Fruit fly (Drosophila melanogaster) whole organism, embryonic: ENCODE results near the gene CG10348.

Experiments
- Aef1 ChIP-seq: fragments of 200-800 bp; sonication (Bioruptor generic); IDR thresholded peaks from 3 replicates; pipeline ENCODE4 v1.3.6; 2022; ENCODE audit warnings: missing biosample characterization, missing genetic modification characterization
- CG10321 ChIP-seq: fragments of 200-800 bp; sonication (Bioruptor generic); IDR thresholded peaks from 2 replicates; pipeline ENCODE4 v1.3.6; 2022; ENCODE audit warnings: missing biosample characterization, missing genetic modification characterization
- CG10543 ChIP-seq: fragments of 200-800 bp; sonication (Bioruptor generic); optimal IDR thresholded peaks from 3 replicates; lab custom pipeline; 2017; ENCODE audit warnings: missing biosample characterization, mild to moderate bottlenecking, missing genetic modification characterization, moderate library complexity
- CG11504 ChIP-seq: fragments of 200-800 bp; sonication (Bioruptor generic); optimal IDR thresholded peaks from 3 replicates; lab custom pipeline; 2019; ENCODE audit warnings: missing biosample characterization, mild to moderate bottlenecking, missing genetic modification characterization, moderate library complexity
- CG13287 ChIP-seq: fragments of 200-800 bp; sonication (Bioruptor generic); IDR thresholded peaks from 2 replicates; pipeline ENCODE4 v1.3.6; 2022; ENCODE audit warnings: missing biosample characterization, missing genetic modification characterization; ENCODE audit not compliant: partially characterized antibody
- CG13775 ChIP-seq: fragments of 200-800 bp; sonication (Bioruptor generic); optimal IDR thresholded peaks from 3 replicates; lab custom pipeline; 2017; ENCODE audit warnings: missing biosample characterization, mild to moderate bottlenecking, missing genetic modification characterization
- CG13894 ChIP-seq: fragments of 200-800 bp; sonication (Bioruptor generic); optimal IDR thresholded peaks from 3 replicates; lab custom pipeline; 2018; ENCODE audit warnings: missing biosample characterization, mild to moderate bottlenecking, missing genetic modification characterization, moderate library complexity
- CG15269 ChIP-seq: fragments of 200-800 bp; sonication (Bioruptor generic); optimal IDR thresholded peaks from 2 replicates; lab custom pipeline; 2018; ENCODE audit warnings: missing biosample characterization, mild to moderate bottlenecking, missing genetic modification characterization, moderate library complexity
- CG15514 ChIP-seq: fragments of 200-800 bp; sonication (Bioruptor generic); optimal IDR thresholded peaks from 3 replicates; lab custom pipeline; 2017; ENCODE audit warnings: missing biosample characterization, missing genetic modification characterization, mild to moderate bottlenecking, moderate library complexity, missing genetic modification reagents
- CG2678 ChIP-seq: fragments of 200-800 bp; sonication (Bioruptor generic); optimal IDR thresholded peaks from 3 replicates; lab custom pipeline; 2019; ENCODE audit warnings: missing biosample characterization, mild to moderate bottlenecking, missing genetic modification characterization, moderate library complexity
- CG31224 ChIP-seq: fragments of 200-800 bp; sonication (Bioruptor generic); IDR thresholded peaks from 2 replicates; pipeline ENCODE4 v1.3.6; 2022; ENCODE audit warnings: missing biosample characterization, missing genetic modification characterization
- CG32772 ChIP-seq: fragments of 200-800 bp; sonication (Bioruptor generic); IDR thresholded peaks from 2 replicates; pipeline ENCODE4 v1.3.6; 2022; ENCODE audit warnings: missing biosample characterization, missing genetic modification characterization
- CG3281 ChIP-seq: fragments of 200-800 bp; sonication (Bioruptor generic); optimal IDR thresholded peaks from 3 replicates; lab custom pipeline; 2017; ENCODE audit warnings: missing biosample characterization, mild to moderate bottlenecking, missing genetic modification characterization
- CG34376 ChIP-seq: fragments of 200-800 bp; sonication (Bioruptor generic); optimal IDR thresholded peaks from 2 replicates; lab custom pipeline; 2018; ENCODE audit warnings: missing biosample characterization, mild to moderate bottlenecking, missing genetic modification characterization
- CG43689 ChIP-seq: fragments of 200-800 bp; sonication (Bioruptor generic); IDR thresholded peaks from 2 replicates; pipeline ENCODE4 v1.3.6; 2022; ENCODE audit warnings: missing biosample characterization, missing genetic modification characterization
- CG6765 ChIP-seq: fragments of 200-800 bp; sonication (Bioruptor generic); optimal IDR thresholded peaks from 3 replicates; lab custom pipeline; 2017; ENCODE audit warnings: missing biosample characterization, mild to moderate bottlenecking, missing genetic modification characterization
- CG6854 ChIP-seq: fragments of 200-800 bp; sonication (Bioruptor generic); optimal IDR thresholded peaks from 3 replicates; lab custom pipeline; 2017; ENCODE audit warnings: missing biosample characterization, mild to moderate bottlenecking, missing genetic modification characterization
- CG7786 ChIP-seq: fragments of 200-800 bp; sonication (Bioruptor generic); optimal IDR thresholded peaks from 2 replicates; lab custom pipeline; 2016; ENCODE audit warnings: missing biosample characterization, missing genetic modification characterization
- CG8089 ChIP-seq: fragments of 200-800 bp; sonication (Bioruptor generic); optimal IDR thresholded peaks from 3 replicates; lab custom pipeline; 2016; ENCODE audit warnings: missing biosample characterization, missing genetic modification characterization
- CG8944 ChIP-seq: fragments of 200-800 bp; sonication (Bioruptor generic); optimal IDR thresholded peaks from 3 replicates; lab custom pipeline; 2016; ENCODE audit warnings: missing biosample characterization, missing genetic modification characterization
- CG9609 ChIP-seq: fragments of 200-800 bp; sonication (Bioruptor generic); optimal IDR thresholded peaks from 3 replicates; lab custom pipeline; 2016; ENCODE audit warnings: missing biosample characterization, missing genetic modification characterization
- CoRest ChIP-seq: fragments of 200-800 bp; sonication (Bioruptor generic); optimal IDR thresholded peaks from 3 replicates; lab custom pipeline; 2018; ENCODE audit warnings: missing biosample characterization, mild to moderate bottlenecking, missing genetic modification characterization, moderate library complexity
- Doc2 ChIP-seq: fragments of 200-800 bp; sonication (Bioruptor generic); IDR thresholded peaks from 2 replicates; pipeline ENCODE4 v1.3.6; 2022; ENCODE audit warnings: missing biosample characterization, missing genetic modification characterization
- ERR ChIP-seq: fragments of 200-800 bp; sonication (Bioruptor generic); optimal IDR thresholded peaks from 2 replicates; lab custom pipeline; 2016; ENCODE audit warnings: missing biosample characterization, missing genetic modification characterization
- HLHmδ ChIP-seq: fragments of 200-800 bp; sonication (Bioruptor generic); optimal IDR thresholded peaks from 2 replicates; lab custom pipeline; 2018; ENCODE audit warnings: missing biosample characterization, mild to moderate bottlenecking, missing genetic modification characterization, moderate library complexity
- Hey ChIP-seq: fragments of 200-800 bp; sonication (Bioruptor generic); optimal IDR thresholded peaks from 3 replicates; lab custom pipeline; 2018; ENCODE audit warnings: missing biosample characterization, mild to moderate bottlenecking, missing genetic modification characterization
- Kr ChIP-seq: fragments of 200-800 bp; sonication (Bioruptor generic); optimal IDR thresholded peaks from 2 replicates; lab custom pipeline; 2017; ENCODE audit warnings: missing biosample characterization, mild to moderate bottlenecking, missing genetic modification characterization
- MESR4 ChIP-seq: fragments of 200-800 bp; sonication (Bioruptor generic); optimal IDR thresholded peaks from 2 replicates; lab custom pipeline; 2018; ENCODE audit warnings: missing biosample characterization, mild to moderate bottlenecking, missing genetic modification characterization, moderate library complexity
- Nf-YB ChIP-seq: fragments of 200-800 bp; sonication (Bioruptor generic); optimal IDR thresholded peaks from 3 replicates; lab custom pipeline; 2019; ENCODE audit warnings: missing biosample characterization, mild to moderate bottlenecking, missing genetic modification characterization, moderate library complexity
- Trl ChIP-seq, 3 experiments: fragments of >200 bp in 2 of 3; fragments of 200-800 bp in 1 of 3; sonication (Bioruptor generic) in 1 of 3; optimal IDR thresholded peaks; 2 replicates in 1 of 3; 3 replicates in 2 of 3; lab custom pipeline; 2016 to 2017; ENCODE audit warnings: missing biosample characterization in 1 of 3, missing genetic modification characterization in 1 of 3
- Xbp1 ChIP-seq: fragments of 200-800 bp; sonication (Bioruptor generic); optimal IDR thresholded peaks from 3 replicates; lab custom pipeline; 2016; ENCODE audit warnings: missing biosample characterization, mild to moderate bottlenecking, missing genetic modification characterization
- Xrp1 ChIP-seq: fragments of 200-800 bp; sonication (Bioruptor generic); IDR thresholded peaks from 2 replicates; pipeline ENCODE4 v1.3.6; 2022; ENCODE audit warnings: missing biosample characterization, missing genetic modification characterization
- chm ChIP-seq: fragments of 200-800 bp; sonication (Bioruptor generic); IDR thresholded peaks from 2 replicates; pipeline ENCODE4 v1.3.6; 2022; ENCODE audit warnings: missing biosample characterization, missing genetic modification characterization
- chn ChIP-seq: fragments of 200-800 bp; sonication (Bioruptor generic); optimal IDR thresholded peaks from 2 replicates; lab custom pipeline; 2016; ENCODE audit warnings: missing biosample characterization, missing genetic modification characterization
- croc ChIP-seq: fragments of 200-800 bp; sonication (Bioruptor generic); conservative IDR thresholded peaks from 3 replicates; pipeline ENCODE4 v1.3.6; 2022; ENCODE audit warnings: missing biosample characterization, missing genetic modification characterization
- da ChIP-seq: fragments of 200-800 bp; sonication (Bioruptor generic); optimal IDR thresholded peaks from 2 replicates; lab custom pipeline; 2016; ENCODE audit warnings: missing biosample characterization, missing genetic modification characterization
- dm ChIP-seq: fragments of 200-800 bp; sonication (Bioruptor generic); optimal IDR thresholded peaks from 3 replicates; lab custom pipeline; 2016; ENCODE audit warnings: missing biosample characterization, missing genetic modification characterization
- fd102C ChIP-seq: fragments of 200-800 bp; sonication (Bioruptor generic); optimal IDR thresholded peaks from 2 replicates; lab custom pipeline; 2018; ENCODE audit warnings: missing biosample characterization, mild to moderate bottlenecking, missing genetic modification characterization, moderate library complexity
- kah ChIP-seq: fragments of 200-800 bp; sonication (Bioruptor generic); optimal IDR thresholded peaks from 2 replicates; lab custom pipeline; 2018; ENCODE audit warnings: missing biosample characterization, mild to moderate bottlenecking, missing genetic modification characterization
- knrl ChIP-seq: fragments of 200-800 bp; sonication (Bioruptor generic); IDR thresholded peaks from 3 replicates; pipeline ENCODE4 v1.3.6; 2022; ENCODE audit warnings: missing biosample characterization, missing genetic modification characterization; ENCODE audit not compliant: partially characterized antibody
- lola ChIP-seq, 3 experiments: fragments of >200 bp in 2 of 3; fragments of 200-800 bp in 1 of 3; sonication (Bioruptor generic) in 1 of 3; optimal IDR thresholded peaks; 2 replicates each; lab custom pipeline; 2017 to 2019; ENCODE audit warnings: missing biosample characterization in 3 of 3, missing genetic modification characterization in 3 of 3, mild to moderate bottlenecking in 1 of 3, moderate library complexity in 1 of 3
- maf-S ChIP-seq: fragments of 200-800 bp; sonication (Bioruptor generic); optimal IDR thresholded peaks from 2 replicates; lab custom pipeline; 2016; ENCODE audit warnings: missing biosample characterization, missing genetic modification characterization
- prd ChIP-seq, 3 experiments: fragments of >200 bp in 2 of 3; fragments of 200-800 bp in 1 of 3; sonication (Bioruptor generic) in 1 of 3; optimal IDR thresholded peaks in 2 of 3; IDR thresholded peaks in 1 of 3; 2 replicates in 2 of 3; 3 replicates in 1 of 3; pipeline versions ENCODE4 v1.3.6 to Lab custom; 2017 to 2022; ENCODE audit warnings: missing biosample characterization in 1 of 3, missing genetic modification characterization in 1 of 3
- sens ChIP-seq: fragments of 200-800 bp; sonication (Bioruptor generic); peaks from one replicate; lab custom pipeline; 2016; ENCODE audit warnings: missing biosample characterization, missing genetic modification characterization
- tll ChIP-seq, 2 experiments: fragments of 200-800 bp in 1 of 2; fragments of >200 bp in 1 of 2; sonication (Bioruptor generic) in 1 of 2; optimal IDR thresholded peaks; 2 replicates each; lab custom pipeline; 2017 to 2019; ENCODE audit warnings: missing biosample characterization in 2 of 2, missing genetic modification characterization in 2 of 2, mild to moderate bottlenecking in 1 of 2, moderate library complexity in 1 of 2
- unc-4 ChIP-seq: fragments of 200-800 bp; sonication (Bioruptor generic); IDR thresholded peaks from 2 replicates; pipeline ENCODE4 v1.3.6; 2022; ENCODE audit warnings: missing biosample characterization, missing genetic modification characterization; ENCODE audit not compliant: partially characterized antibody
- vnd ChIP-seq: fragments of 200-800 bp; sonication (Bioruptor generic); IDR thresholded peaks from 3 replicates; pipeline ENCODE4 v1.3.6; 2022; ENCODE audit warnings: missing biosample characterization, missing genetic modification characterization; ENCODE audit not compliant: partially characterized antibody
- yki ChIP-seq: fragments of >200 bp; optimal IDR thresholded peaks from 3 replicates; lab custom pipeline; 2018

The CG10348 gene

dm6 chr2L:18732760-18733530, 621 bp upstream of the CG10348 start (continued):
- peak; percentile 37 for TF ChIP-seq HLHmδ
- no peak for TF ChIP-seq CG34376
- TF ChIP-seq maf-S (GFP tag; lab: Kevin White, UChicago), result no peak
- TF ChIP-seq CG11504 (tag; lab: Kevin White, UChicago), result no peak
- TF ChIP-seq fd102C (GFP tag; lab: Kevin White, UChicago), result no peak
- TF ChIP-seq CG13775 (GFP tag; lab: Kevin White, UChicago), result no peak
- no peak for TF ChIP-seq CG9609 (GFP tag; lab: Kevin White, UChicago)
- TF ChIP-seq dm (GFP tag; lab: Kevin White, UChicago), result no peak
- TF ChIP-seq CG32772, result no peak
- TF ChIP-seq unc-4 (GFP tag; lab: Robert Waterston, UW), result no peak
- TF ChIP-seq knrl, result no peak
- TF ChIP-seq CG10321 (GFP tag; lab: Robert Waterston, UW), result peak; percentile 28; the same call in 1 of the 2 replicates
- no peak for TF ChIP-seq CG15269 (tag; lab: Kevin White, UChicago)
- TF ChIP-seq CG13287, result peak; percentile 26
- TF ChIP-seq Aef1, result no peak
- TF ChIP-seq CG6765 (GFP tag; lab: Kevin White, UChicago), result no peak
- no peak for TF ChIP-seq tll (GFP tag; optimal IDR thresholded peaks at IDR 0.05; lab: Kevin White, UChicago)
- TF ChIP-seq Nf-YB, result peak; percentile 68
- no peak for TF ChIP-seq Hey (tag; lab: Kevin White, UChicago)
- peak in 1 of 2 experiments; percentile 15 for TF ChIP-seq Trl (optimal IDR thresholded peaks at IDR 0.05; lab: Kevin White, UChicago)
- no peak for TF ChIP-seq Trl (GFP tag; optimal IDR thresholded peaks at IDR 0.05; lab: Kevin White, UChicago)
- peak; percentile 48 for TF ChIP-seq CG10543 (GFP tag; lab: Kevin White, UChicago)
- no peak for TF ChIP-seq CG8089 (GFP tag; lab: Kevin White, UChicago)
- TF ChIP-seq da (GFP tag; lab: Kevin White, UChicago), result no peak
- TF ChIP-seq chm, result peak; percentile 47
- no peak for TF ChIP-seq CG3281 (GFP tag; lab: Kevin White, UChicago)
- TF ChIP-seq ERR, result no peak
- TF ChIP-seq vnd (GFP tag; lab: Robert Waterston, UW), result no peak
- no peak for TF ChIP-seq CG7786
- TF ChIP-seq croc (GFP tag; lab: Robert Waterston, UW), result no peak
- TF ChIP-seq CoRest (tag; lab: Kevin White, UChicago), result peak; percentile 17
- TF ChIP-seq Xbp1, result no peak
- TF ChIP-seq Doc2 (GFP tag; lab: Robert Waterston, UW), result no peak
- no peak for TF ChIP-seq CG15514 (GFP tag; lab: Kevin White, UChicago)
- no peak for TF ChIP-seq CG31224 (GFP tag; lab: Robert Waterston, UW)
- no peak for TF ChIP-seq Kr (GFP tag; lab: Kevin White, UChicago)
- TF ChIP-seq sens (GFP tag; lab: Kevin White, UChicago), result peak; percentile 77
- no peak for TF ChIP-seq Xrp1
- TF ChIP-seq MESR4 (GFP tag; lab: Kevin White, UChicago), result no peak
- TF ChIP-seq lola (GFP tag; optimal IDR thresholded peaks at IDR 0.05; lab: Kevin White, UChicago), result no peak
- TF ChIP-seq CG8944, result no peak
- TF ChIP-seq CG6854, result no peak
- no peak for TF ChIP-seq CG43689 (GFP tag; lab: Robert Waterston, UW)
- no peak for TF ChIP-seq CG13894 (tag; lab: Kevin White, UChicago)
- peak; percentile 58 for TF ChIP-seq chn (GFP tag; lab: Kevin White, UChicago)
- no peak for TF ChIP-seq prd (optimal IDR thresholded peaks at IDR 0.05; lab: Kevin White, UChicago)
- TF ChIP-seq prd (GFP tag; IDR thresholded peaks at IDR 0.05; lab: Robert Waterston, UW), result no peak
- no peak for TF ChIP-seq yki (lab: Kevin White, UChicago)
- no peak for TF ChIP-seq CG2678
- no peak for TF ChIP-seq kah (GFP tag; lab: Kevin White, UChicago)
